Fruit fly (Drosophila melanogaster): Measurements from ENCODE around the gene CG32444.

Gene CG32444

DNA sequence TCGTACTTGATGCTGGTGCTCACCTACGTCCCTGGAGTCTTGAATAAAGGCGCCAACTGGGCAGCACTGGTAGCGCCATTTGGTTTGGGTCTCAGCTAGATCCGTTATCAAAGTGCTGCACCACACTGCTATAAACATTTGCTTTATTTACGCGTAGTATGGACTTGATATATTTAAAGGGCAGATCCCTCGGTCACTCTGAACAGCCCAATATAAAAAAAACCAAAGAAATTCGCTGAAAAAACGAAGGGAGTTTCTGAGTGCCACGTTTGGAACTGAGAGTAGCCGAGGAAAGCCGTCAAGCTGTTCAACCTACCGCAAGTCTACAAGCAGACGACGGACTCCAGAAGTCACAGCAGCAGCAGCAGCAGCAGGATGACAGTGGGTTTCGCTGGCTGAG is 4.1 kb downstream of the CG32444 start, which contains the start of gene Atox1 (continued):
- no peak for TF ChIP-seq pros (GFP tag; optimal IDR thresholded peaks at IDR 0.05)
- TF ChIP-seq ems (GFP tag; optimal IDR thresholded peaks at IDR 0.05): no peak
- TF ChIP-seq hb (GFP tag; IDR thresholded peaks at IDR 0.05; ENCODE audit: partially characterized antibody): no peak
- TF ChIP-seq CG16815 (GFP tag; optimal IDR thresholded peaks at IDR 0.05): no peak
- no peak for TF ChIP-seq CG8359 (GFP tag; optimal IDR thresholded peaks at IDR 0.05; ENCODE audit: borderline replicate concordance)
- peak; percentile 54 for TF ChIP-seq Sry-δ (GFP tag; optimal IDR thresholded peaks at IDR 0.05)
- TF ChIP-seq CG10979 (tag; optimal IDR thresholded peaks at IDR 0.05): no peak
- no peak for TF ChIP-seq CG8281 (tag; optimal IDR thresholded peaks at IDR 0.05)
- no peak for TF ChIP-seq Mes4 (GFP tag; optimal IDR thresholded peaks at IDR 0.05)
- TF ChIP-seq CG18262 (tag; optimal IDR thresholded peaks at IDR 0.05): no peak
- TF ChIP-seq CG4820 (GFP tag; optimal IDR thresholded peaks at IDR 0.05): no peak
- peak; percentile 35 for TF ChIP-seq Fer2 (tag; optimal IDR thresholded peaks at IDR 0.05)
- TF ChIP-seq CG13123 (GFP tag; optimal IDR thresholded peaks at IDR 0.05): no peak
- TF ChIP-seq sens (GFP tag): peak; percentile 78
- no peak for TF ChIP-seq CG1792 (GFP tag; optimal IDR thresholded peaks at IDR 0.05)
- peak; percentile 60 for TF ChIP-seq NfI (GFP tag; optimal IDR thresholded peaks at IDR 0.05)
- TF ChIP-seq zen2 (GFP tag; IDR thresholded peaks at IDR 0.05; ENCODE audit: partially characterized antibody): no peak
- peak; percentile 38 for TF ChIP-seq CG18619 (GFP tag; optimal IDR thresholded peaks at IDR 0.05)
- TF ChIP-seq exex (tag; optimal IDR thresholded peaks at IDR 0.05): no peak
- TF ChIP-seq Spps (tag; optimal IDR thresholded peaks at IDR 0.05): no peak
- TF ChIP-seq CG6683 (GFP tag; optimal IDR thresholded peaks at IDR 0.05): peak; percentile 22
- TF ChIP-seq Nf-YA (GFP tag; IDR thresholded peaks at IDR 0.05): no peak
- TF ChIP-seq Oaz (GFP tag; IDR thresholded peaks at IDR 0.05): no peak
- TF ChIP-seq CG4617 (GFP tag; optimal IDR thresholded peaks at IDR 0.05; ENCODE audit: borderline replicate concordance): peak; percentile 73
- TF ChIP-seq gcm (GFP tag; optimal IDR thresholded peaks at IDR 0.05): peak; percentile 23
- peak; percentile 49; the same call in 1 of the 3 replicates for TF ChIP-seq CG17361 (GFP tag; IDR thresholded peaks at IDR 0.05)
- TF ChIP-seq CG3065 (GFP tag; optimal IDR thresholded peaks at IDR 0.05): no peak
- TF ChIP-seq CG33213 (GFP tag; optimal IDR thresholded peaks at IDR 0.05): peak; percentile 87
- peak; percentile 87 for TF ChIP-seq CG15514 (GFP tag; optimal IDR thresholded peaks at IDR 0.05)
- TF ChIP-seq Gsc (GFP tag; IDR thresholded peaks at IDR 0.05): no peak
- no peak for TF ChIP-seq Xrp1 (GFP tag; IDR thresholded peaks at IDR 0.05)
- TF ChIP-seq Trl (optimal IDR thresholded peaks at IDR 0.05): no peak
- TF ChIP-seq Trl (GFP tag; optimal IDR thresholded peaks at IDR 0.05): peak; percentile 32
- no peak for TF ChIP-seq eve (GFP tag; optimal IDR thresholded peaks at IDR 0.05)
- peak; percentile 83 for TF ChIP-seq CG9797 (GFP tag; optimal IDR thresholded peaks at IDR 0.05)
- TF ChIP-seq CG15601 (tag; optimal IDR thresholded peaks at IDR 0.05): peak; percentile 70
- no peak for TF ChIP-seq CG9727 (GFP tag; optimal IDR thresholded peaks at IDR 0.05)
- peak; percentile 59 for TF ChIP-seq CG32772 (GFP tag; IDR thresholded peaks at IDR 0.05)
- TF ChIP-seq D19A (tag; optimal IDR thresholded peaks at IDR 0.05): peak; percentile 7
- peak; percentile 86 for TF ChIP-seq phol (tag; optimal IDR thresholded peaks at IDR 0.05)
- TF ChIP-seq PHDP (tag; optimal IDR thresholded peaks at IDR 0.05): peak; percentile 29
- no peak for TF ChIP-seq CG16813 (GFP tag; IDR thresholded peaks at IDR 0.05; ENCODE audit: partially characterized antibody)
- TF ChIP-seq CG11456 (GFP tag; IDR thresholded peaks at IDR 0.05): peak; percentile 68; the same call in 2 of the 3 replicates
- no peak for TF ChIP-seq CG18476 (GFP tag; optimal IDR thresholded peaks at IDR 0.05)
- no peak for TF ChIP-seq CG12071 (GFP tag; optimal IDR thresholded peaks at IDR 0.05)
- peak; percentile 30; the same call in 1 of the 2 replicates for TF ChIP-seq stc (GFP tag; IDR thresholded peaks at IDR 0.05)
- TF ChIP-seq toy (GFP tag; IDR thresholded peaks at IDR 0.05): no peak
- TF ChIP-seq inv (GFP tag; IDR thresholded peaks at IDR 0.05; ENCODE audit: partially characterized antibody): no peak
- peak; percentile 6 for TF ChIP-seq HHEX (GFP tag; optimal IDR thresholded peaks at IDR 0.05)
- TF ChIP-seq wek (GFP tag; optimal IDR thresholded peaks at IDR 0.05): no peak
- no peak for TF ChIP-seq tx (GFP tag; optimal IDR thresholded peaks at IDR 0.05)
